Worm (Caenorhabditis elegans): ENCODE measurements around the gene C53A5.16.

DNA sequence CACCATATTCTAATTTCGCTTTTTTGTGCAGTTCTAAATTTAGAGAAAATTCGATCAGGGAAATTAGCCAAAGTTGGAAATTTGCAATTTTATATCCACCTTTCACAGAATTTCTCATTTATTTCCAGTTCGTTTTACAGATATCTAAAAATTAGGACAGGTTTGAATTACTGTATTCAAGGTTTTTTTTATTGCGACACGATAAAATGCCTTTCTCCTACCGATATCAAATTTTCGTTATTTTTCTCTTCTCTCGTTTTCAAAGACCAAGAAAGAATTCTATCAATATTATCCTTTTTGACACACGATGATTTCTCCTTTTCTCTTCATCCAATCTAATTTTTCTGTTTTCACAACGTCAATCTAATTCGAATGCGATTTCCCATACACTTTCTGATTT, 24.2 kb upstream of the C53A5.16 start, which contains the start of gene C53A5.13:
- TF ChIP-seq elt-2 (tag; optimal IDR thresholded peaks at IDR 0.05) (no peak), pha-4 (tag; optimal IDR thresholded peaks at IDR 0.05) (no peak), R02D3.7 (tag; optimal IDR thresholded peaks at IDR 0.05) (no peak), nhr-12 (tag; optimal IDR thresholded peaks at IDR 0.05) (no peak), skn-1 (tag; optimal IDR thresholded peaks at IDR 0.05) (no peak), ama-1 (optimal IDR thresholded peaks at IDR 0.05) (no peak), aly-2 (tag; optimal IDR thresholded peaks at IDR 0.05) (no peak), pqm-1 (tag; optimal IDR thresholded peaks at IDR 0.05) (no peak), zag-1 (tag; optimal IDR thresholded peaks at IDR 0.05) (no peak)

Measured in whole organism, L3 larva.